Fruit fly (Drosophila melanogaster) whole organism, embryonic: ENCODE data around the gene Pp1-87B.

ENCODE experiments used
- CG10979 ChIP-seq: fragments of 200-800 bp; sonication (Bioruptor generic); optimal IDR thresholded peaks from 2 replicates; lab custom pipeline; 2018; ENCODE audit warnings: missing biosample characterization, mild to moderate bottlenecking, missing genetic modification characterization, moderate library complexity
- CG11093 ChIP-seq: fragments of 200-800 bp; sonication (Bioruptor generic); IDR thresholded peaks from 3 replicates; pipeline ENCODE4 v1.3.6; 2022; ENCODE audit warnings: missing biosample characterization, missing genetic modification characterization
- CG11398 ChIP-seq: fragments of 200-800 bp; sonication (Bioruptor generic); optimal IDR thresholded peaks from 2 replicates; lab custom pipeline; 2016; ENCODE audit warnings: missing biosample characterization, missing genetic modification characterization
- CG13424 ChIP-seq: fragments of 200-800 bp; sonication (Bioruptor generic); optimal IDR thresholded peaks from 2 replicates; lab custom pipeline; 2019; ENCODE audit warnings: missing biosample characterization, mild to moderate bottlenecking, missing genetic modification characterization, moderate library complexity
- CG14441 ChIP-seq: fragments of 200-800 bp; sonication (Bioruptor generic); IDR thresholded peaks from 2 replicates; pipeline ENCODE4 v1.3.6; 2022; ENCODE audit warnings: missing biosample characterization, missing genetic modification characterization
- CG1603 ChIP-seq: fragments of 200-800 bp; sonication (Bioruptor generic); optimal IDR thresholded peaks from 2 replicates; lab custom pipeline; 2019; ENCODE audit warnings: missing biosample characterization, mild to moderate bottlenecking, missing genetic modification characterization, moderate library complexity
- CG16863 ChIP-seq: fragments of 200-800 bp; sonication (Bioruptor generic); optimal IDR thresholded peaks from 3 replicates; lab custom pipeline; 2016; ENCODE audit warnings: missing biosample characterization, missing genetic modification characterization
- CG17361 ChIP-seq: fragments of 200-800 bp; sonication (Bioruptor generic); IDR thresholded peaks from 3 replicates; pipeline ENCODE4 v1.3.6; 2022; ENCODE audit warnings: missing biosample characterization, missing genetic modification characterization
- CG17829 ChIP-seq: fragments of 200-800 bp; optimal IDR thresholded peaks from 2 replicates; lab custom pipeline; 2019; ENCODE audit warnings: missing biosample characterization, mild to moderate bottlenecking, missing genetic modification characterization, moderate library complexity
- CG2129 ChIP-seq: fragments of 200-800 bp; sonication (Bioruptor generic); IDR thresholded peaks from 2 replicates; pipeline ENCODE4 v1.3.6; 2022; ENCODE audit warnings: missing biosample characterization, missing genetic modification characterization; ENCODE audit not compliant: partially characterized antibody
- CG3163 ChIP-seq: fragments of 200-800 bp; sonication (Bioruptor generic); optimal IDR thresholded peaks from 3 replicates; lab custom pipeline; 2016; ENCODE audit warnings: missing biosample characterization, missing genetic modification characterization
- CG3838 ChIP-seq: fragments of 200-800 bp; sonication (Bioruptor generic); optimal IDR thresholded peaks from 3 replicates; lab custom pipeline; 2016; ENCODE audit warnings: missing biosample characterization, missing genetic modification characterization
- CG5180 ChIP-seq: fragments of 200-800 bp; sonication (Bioruptor generic); optimal IDR thresholded peaks from 3 replicates; lab custom pipeline; 2017; ENCODE audit warnings: missing biosample characterization, missing genetic modification characterization, mild to moderate bottlenecking, moderate library complexity, missing genetic modification reagents
- CG6654 ChIP-seq: fragments of 200-800 bp; sonication (Bioruptor generic); optimal IDR thresholded peaks from 2 replicates; lab custom pipeline; 2017; ENCODE audit warnings: missing biosample characterization, mild to moderate bottlenecking, missing genetic modification characterization
- CG6813 ChIP-seq: fragments of 200-800 bp; sonication (Bioruptor generic); optimal IDR thresholded peaks from 2 replicates; lab custom pipeline; 2017; ENCODE audit warnings: missing biosample characterization, missing genetic modification characterization, mild to moderate bottlenecking, moderate library complexity, missing genetic modification reagents
- CG6854 ChIP-seq: fragments of 200-800 bp; sonication (Bioruptor generic); optimal IDR thresholded peaks from 3 replicates; lab custom pipeline; 2017; ENCODE audit warnings: missing biosample characterization, mild to moderate bottlenecking, missing genetic modification characterization
- CG7839 ChIP-seq: fragments of 200-800 bp; sonication (Bioruptor generic); optimal IDR thresholded peaks from 3 replicates; lab custom pipeline; 2018; ENCODE audit warnings: missing biosample characterization, mild to moderate bottlenecking, missing genetic modification characterization, moderate library complexity
- CTCF ChIP-seq: fragments of 200-800 bp; sonication (Bioruptor generic); optimal IDR thresholded peaks from 2 replicates; lab custom pipeline; 2017; ENCODE audit warnings: missing biosample characterization, mild to moderate bottlenecking, missing genetic modification characterization, moderate library complexity
- Ets65A ChIP-seq: fragments of 200-800 bp; sonication (Bioruptor generic); peaks from one replicate; lab custom pipeline; 2016; ENCODE audit warnings: missing biosample characterization, missing genetic modification characterization
- Hr51 ChIP-seq, 2 experiments: fragments of 200-800 bp; sonication (Bioruptor generic); optimal IDR thresholded peaks; 2 replicates in 1 of 2; 3 replicates in 1 of 2; lab custom pipeline; 2016 to 2018; ENCODE audit warnings: missing biosample characterization in 2 of 2, missing genetic modification characterization in 2 of 2, mild to moderate bottlenecking in 1 of 2, moderate library complexity in 1 of 2
- Hr78 ChIP-seq, 2 experiments: fragments of 200-800 bp in 1 of 2; fragments of >200 bp in 1 of 2; sonication (Bioruptor generic) in 1 of 2; optimal IDR thresholded peaks; 2 replicates each; lab custom pipeline; 2017 to 2019; ENCODE audit warnings: missing biosample characterization in 2 of 2, missing genetic modification characterization in 2 of 2, mild to moderate bottlenecking in 1 of 2, moderate library complexity in 1 of 2
- NFAT ChIP-seq: fragments of 200-800 bp; sonication (Bioruptor generic); IDR thresholded peaks from 2 replicates; pipeline ENCODE4 v1.3.6; 2022; ENCODE audit warnings: missing biosample characterization, missing genetic modification characterization
- Neu2 ChIP-seq: fragments of 200-800 bp; sonication (Bioruptor generic); optimal IDR thresholded peaks from 3 replicates; lab custom pipeline; 2016; ENCODE audit warnings: missing biosample characterization, missing genetic modification characterization, borderline replicate concordance
- Ravus ChIP-seq: fragments of 200-800 bp; sonication (Bioruptor generic); IDR thresholded peaks from 2 replicates; pipeline ENCODE4 v1.3.6; 2022; ENCODE audit warnings: missing biosample characterization, missing genetic modification characterization
- Taf1 ChIP-seq: fragments of 200-800 bp; sonication (Bioruptor generic); IDR thresholded peaks from 2 replicates; pipeline ENCODE4 v1.3.6; 2022; ENCODE audit warnings: missing biosample characterization, missing genetic modification characterization
- Vsx1 ChIP-seq: fragments of 200-800 bp; sonication (Bioruptor generic); optimal IDR thresholded peaks from 2 replicates; lab custom pipeline; 2017; ENCODE audit warnings: missing biosample characterization, mild to moderate bottlenecking, missing genetic modification characterization, missing genetic modification reagents
- Xrp1 ChIP-seq: fragments of 200-800 bp; sonication (Bioruptor generic); IDR thresholded peaks from 2 replicates; pipeline ENCODE4 v1.3.6; 2022; ENCODE audit warnings: missing biosample characterization, missing genetic modification characterization
- az2 ChIP-seq: fragments of 200-800 bp; sonication (Bioruptor generic); optimal IDR thresholded peaks from 3 replicates; lab custom pipeline; 2016; ENCODE audit warnings: missing biosample characterization, missing genetic modification characterization
- chinmo ChIP-seq: fragments of 200-800 bp; sonication (Bioruptor generic); IDR thresholded peaks from 4 replicates; pipeline ENCODE4 v1.3.6; 2022; ENCODE audit warnings: missing biosample characterization, missing genetic modification characterization; ENCODE audit not compliant: partially characterized antibody
- ci ChIP-seq: fragments of 200-800 bp; sonication (Bioruptor generic); IDR thresholded peaks from 3 replicates; pipeline ENCODE4 v1.3.6; 2022; ENCODE audit warnings: missing biosample characterization, missing genetic modification characterization
- crol ChIP-seq: fragments of 200-800 bp; sonication (Bioruptor generic); IDR thresholded peaks from 2 replicates; pipeline ENCODE4 v1.3.6; 2022; ENCODE audit warnings: missing biosample characterization, missing genetic modification characterization
- da ChIP-seq: fragments of 200-800 bp; sonication (Bioruptor generic); optimal IDR thresholded peaks from 2 replicates; lab custom pipeline; 2016; ENCODE audit warnings: missing biosample characterization, missing genetic modification characterization
- dimm ChIP-seq: fragments of 200-800 bp; sonication (Bioruptor generic); IDR thresholded peaks from 2 replicates; pipeline ENCODE4 v1.3.6; 2022; ENCODE audit warnings: missing biosample characterization, missing genetic modification characterization
- ind ChIP-seq: fragments of 200-800 bp; sonication (Bioruptor generic); optimal IDR thresholded peaks from 3 replicates; lab custom pipeline; 2016; ENCODE audit warnings: missing biosample characterization, missing genetic modification characterization
- klu ChIP-seq: fragments of 200-800 bp; sonication (Bioruptor generic); IDR thresholded peaks from 2 replicates; pipeline ENCODE4 v1.3.6; 2022; ENCODE audit warnings: missing biosample characterization, missing genetic modification characterization
- kni ChIP-seq: fragments of 200-800 bp; sonication (Bioruptor generic); optimal IDR thresholded peaks from 3 replicates; lab custom pipeline; 2017; ENCODE audit warnings: mild to moderate bottlenecking, missing biosample characterization, missing genetic modification reagents, missing genetic modification characterization
- lola ChIP-seq, 3 experiments: fragments of >200 bp in 2 of 3; fragments of 200-800 bp in 1 of 3; sonication (Bioruptor generic) in 1 of 3; optimal IDR thresholded peaks; 2 replicates each; lab custom pipeline; 2017 to 2019; ENCODE audit warnings: missing biosample characterization in 3 of 3, missing genetic modification characterization in 3 of 3, mild to moderate bottlenecking in 1 of 3, moderate library complexity in 1 of 3
- p53 ChIP-seq: fragments of 200-800 bp; sonication (Bioruptor generic); optimal IDR thresholded peaks from 2 replicates; lab custom pipeline; 2016; ENCODE audit warnings: missing biosample characterization, missing genetic modification characterization
- pan ChIP-seq, 4 experiments: fragments of >200 bp in 3 of 4; fragments of 200-800 bp in 1 of 4; sonication (Bioruptor generic) in 1 of 4; optimal IDR thresholded peaks in 3 of 4; IDR thresholded peaks in 1 of 4; 2 replicates each; pipeline versions ENCODE4 v1.3.6 to Lab custom; 2017 to 2022; ENCODE audit warnings: missing biosample characterization in 2 of 4, missing genetic modification characterization in 2 of 4, mixed read lengths in 1 of 4
- rib ChIP-seq: fragments of 200-800 bp; sonication (Bioruptor generic); IDR thresholded peaks from 2 replicates; pipeline ENCODE4 v1.3.6; 2022; ENCODE audit warnings: missing biosample characterization, missing genetic modification characterization
- row ChIP-seq: fragments of 200-800 bp; sonication (Bioruptor generic); IDR thresholded peaks from 3 replicates; pipeline ENCODE4 v1.3.6; 2022; ENCODE audit warnings: missing biosample characterization, missing genetic modification characterization
- salm ChIP-seq: fragments of 200-800 bp; sonication (Bioruptor generic); optimal IDR thresholded peaks from 2 replicates; lab custom pipeline; 2018; ENCODE audit warnings: missing biosample characterization, mild to moderate bottlenecking, missing genetic modification characterization
- sqz ChIP-seq: fragments of 200-800 bp; sonication (Bioruptor generic); optimal IDR thresholded peaks from 3 replicates; lab custom pipeline; 2018; ENCODE audit warnings: missing biosample characterization, mild to moderate bottlenecking, missing genetic modification characterization
- ssp ChIP-seq: fragments of 200-800 bp; sonication (Bioruptor generic); IDR thresholded peaks from 2 replicates; pipeline ENCODE4 v1.3.6; 2022; ENCODE audit warnings: missing biosample characterization, missing genetic modification characterization
- usp ChIP-seq: fragments of >200 bp; optimal IDR thresholded peaks from 2 replicates; lab custom pipeline; 2017; ENCODE audit warnings: missing biosample characterization, missing genetic modification characterization
- zfh1 ChIP-seq: fragments of 200-800 bp; sonication (Bioruptor generic); IDR thresholded peaks from 3 replicates; pipeline ENCODE4 v1.3.6; 2022; ENCODE audit warnings: missing biosample characterization, missing genetic modification characterization

Gene Pp1-87B

DNA sequence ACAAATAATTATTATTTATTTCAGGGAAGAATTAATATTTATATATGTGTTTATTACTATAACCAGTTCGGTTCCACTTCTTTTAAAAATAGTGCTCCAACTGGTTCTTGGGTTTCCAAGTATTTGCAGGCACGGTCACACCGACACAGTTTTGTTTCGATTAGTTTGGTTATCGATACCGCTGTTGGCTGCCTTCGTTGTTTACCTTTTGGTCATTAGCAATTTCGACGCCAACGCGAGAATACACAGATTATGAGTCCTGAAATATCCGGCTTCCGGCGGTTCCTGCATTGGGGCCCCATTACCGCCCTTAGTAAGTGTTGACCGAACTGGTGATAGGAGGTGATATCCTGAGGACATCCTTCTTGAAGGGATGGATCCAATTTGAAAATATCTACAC is 17.6 kb downstream of the Pp1-87B start, which contains the start of gene CG5196 (continued):
- TF ChIP-seq CG13424 (tag; lab: Kevin White, UChicago) (peak; percentile 16), CG6854 (GFP tag; lab: Kevin White, UChicago) (peak; percentile 36), Vsx1 (peak; percentile 31), CG1603 (peak; percentile 76), CG3163 (GFP tag; lab: Kevin White, UChicago) (no peak), row (GFP tag; lab: Robert Waterston, UW) (peak; percentile 74), CG6654 (GFP tag; lab: Kevin White, UChicago) (peak; percentile 95)
- TF ChIP-seq, all 482 proteins: peak for 127

DNA sequence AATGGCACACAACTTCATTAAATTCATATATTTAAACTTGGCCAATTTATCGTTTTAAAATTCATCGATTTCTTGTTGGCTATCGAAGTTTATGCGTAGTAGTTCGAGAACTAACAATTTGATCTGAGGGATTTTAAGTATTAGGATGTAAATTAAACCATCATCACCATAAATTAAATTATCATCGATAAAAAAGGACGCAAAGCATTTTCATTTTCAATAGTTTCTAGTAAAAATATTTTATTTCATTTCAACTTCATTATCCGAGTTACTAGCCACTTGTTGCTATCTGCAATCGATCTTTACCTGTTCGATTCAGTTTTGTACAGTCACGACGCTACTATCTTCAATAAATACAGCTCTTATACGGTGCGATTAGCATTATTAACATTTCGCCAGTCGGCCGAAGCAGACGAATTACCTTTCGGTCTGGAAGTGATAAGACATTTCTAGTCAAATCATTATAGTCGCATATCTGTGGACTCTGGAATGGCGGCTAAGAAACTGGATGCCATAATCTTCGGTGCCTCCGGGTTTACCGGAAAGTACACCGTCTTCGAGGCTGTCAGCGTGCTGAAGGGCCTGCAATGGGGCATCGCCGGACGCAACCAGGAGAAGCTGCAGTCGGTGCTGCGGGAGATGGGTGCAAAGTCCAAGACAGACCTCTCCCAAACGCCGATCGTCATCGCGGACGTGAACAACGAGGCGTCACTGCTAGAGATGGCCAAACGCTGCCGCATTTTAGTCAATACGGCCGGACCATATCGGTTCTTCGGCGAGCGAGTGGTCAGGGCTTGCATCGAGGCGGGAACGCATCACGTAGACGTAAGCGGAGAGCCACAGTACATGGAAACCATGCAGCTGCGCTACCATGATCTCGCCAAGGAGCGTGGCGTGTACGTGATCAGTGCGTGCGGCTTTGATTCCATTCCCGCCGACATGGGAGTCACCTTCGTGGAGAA is 19.2 kb downstream of the Pp1-87B start, which contains the start of gene CG5167:
Gene CG5167 (plus strand): TSS at position 298 of the 962 bp plus-strand sequence.
- TF ChIP-seq usp = no peak
- peak; percentile 54 for TF ChIP-seq CG17829 (tag; lab: Kevin White, UChicago)
- TF ChIP-seq NFAT = no peak
- no peak for TF ChIP-seq CG2129 (GFP tag; lab: Robert Waterston, UW)
- TF ChIP-seq klu (GFP tag; lab: Robert Waterston, UW) = no peak
- TF ChIP-seq CG11398 (GFP tag; lab: Kevin White, UChicago) = no peak
- TF ChIP-seq CG10979 (tag; lab: Kevin White, UChicago) = peak; percentile 61
- no peak for TF ChIP-seq rib (GFP tag; lab: Robert Waterston, UW)
- TF ChIP-seq Xrp1 = peak; percentile 49
- peak; percentile 43; the same call in 1 of the 3 replicates for TF ChIP-seq ci (GFP tag; lab: Robert Waterston, UW)
- peak; percentile 39 for TF ChIP-seq CG7839 (tag; lab: Kevin White, UChicago)
- TF ChIP-seq salm (tag; lab: Kevin White, UChicago) = no peak
- no peak for TF ChIP-seq kni (GFP tag; lab: Kevin White, UChicago)
- TF ChIP-seq lola (GFP tag; optimal IDR thresholded peaks at IDR 0.05; lab: Kevin White, UChicago) = peak in 1 of 3 experiments; percentile 49
- TF ChIP-seq CG14441 = no peak
- peak; percentile 63 for TF ChIP-seq CG13424 (tag; lab: Kevin White, UChicago)
- no peak for TF ChIP-seq p53 (GFP tag; lab: Kevin White, UChicago)
- no peak for TF ChIP-seq CG3838 (GFP tag; lab: Kevin White, UChicago)
- no peak for TF ChIP-seq CG6813
- TF ChIP-seq ssp (GFP tag; lab: Robert Waterston, UW) = no peak
- peak in 1 of 2 experiments; percentile 48 for TF ChIP-seq Hr51 (GFP tag; optimal IDR thresholded peaks at IDR 0.05; lab: Kevin White, UChicago)
- TF ChIP-seq crol (GFP tag; lab: Robert Waterston, UW) = no peak
- no peak for TF ChIP-seq Taf1 (GFP tag; lab: Robert Waterston, UW)
- peak; percentile 44 for TF ChIP-seq Ets65A (GFP tag; lab: Kevin White, UChicago)
- TF ChIP-seq sqz (GFP tag; lab: Kevin White, UChicago) = peak; percentile 2
- no peak for TF ChIP-seq Neu2 (GFP tag; lab: Kevin White, UChicago)
- TF ChIP-seq zfh1 (GFP tag; lab: Robert Waterston, UW) = no peak
- TF ChIP-seq CTCF = no peak
- TF ChIP-seq pan (optimal IDR thresholded peaks at IDR 0.05; lab: Kevin White, UChicago) = no peak
- no peak for TF ChIP-seq pan (GFP tag; optimal IDR thresholded peaks at IDR 0.05 in 1 of 2, IDR thresholded peaks at IDR 0.05 in 1 of 2)
- peak; percentile 27 for TF ChIP-seq ind
- TF ChIP-seq CG16863 (GFP tag; lab: Kevin White, UChicago) = no peak
- 0 out of 4 replicates have a peak, but pooled peaks have one; percentile 25 for TF ChIP-seq chinmo (GFP tag; lab: Robert Waterston, UW)
- no peak for TF ChIP-seq Hr78 (GFP tag; optimal IDR thresholded peaks at IDR 0.05; lab: Kevin White, UChicago)
- TF ChIP-seq az2 (GFP tag; lab: Kevin White, UChicago) = peak; percentile 37
- TF ChIP-seq CG17361 (GFP tag; lab: Robert Waterston, UW) = peak; percentile 38; the same call in 1 of the 3 replicates
- TF ChIP-seq da (GFP tag; lab: Kevin White, UChicago) = no peak
- no peak for TF ChIP-seq CG5180
- no peak for TF ChIP-seq dimm (GFP tag; lab: Robert Waterston, UW)
- TF ChIP-seq Ravus = no peak
- no peak for TF ChIP-seq CG11093 (GFP tag; lab: Robert Waterston, UW)
